Fruit fly (Drosophila melanogaster) whole organism, prepupa: ENCODE data around the gene CG43813.

Source experiments
- Blimp-1 ChIP-seq: fragments of 200-800 bp; sonication (Bioruptor generic); optimal IDR thresholded peaks from 3 replicates; lab custom pipeline; 2017; ENCODE audit warnings: missing biosample characterization, missing genetic modification characterization, mild to moderate bottlenecking, moderate library complexity, missing genetic modification reagents
- CG11762 ChIP-seq: fragments of 200-800 bp; sonication (Bioruptor generic); optimal IDR thresholded peaks from 3 replicates; lab custom pipeline; 2016; ENCODE audit warnings: missing biosample characterization, missing genetic modification characterization; ENCODE audit not compliant: insufficient read depth
- CG11902 ChIP-seq: fragments of 200-800 bp; sonication (Bioruptor generic); optimal IDR thresholded peaks from 3 replicates; lab custom pipeline; 2016; ENCODE audit warnings: missing biosample characterization, missing genetic modification characterization
- CG15336 ChIP-seq: fragments of 200-800 bp; sonication (Bioruptor generic); IDR thresholded peaks from 2 replicates; pipeline ENCODE4 v1.3.6; 2022; ENCODE audit warnings: missing biosample characterization, missing genetic modification characterization
- CG16779 ChIP-seq: fragments of 200-800 bp; sonication (Bioruptor generic); optimal IDR thresholded peaks from 3 replicates; lab custom pipeline; 2017; ENCODE audit warnings: missing biosample characterization, mild to moderate bottlenecking, missing genetic modification characterization
- CG32006 ChIP-seq: fragments of 200-800 bp; sonication (Bioruptor generic); optimal IDR thresholded peaks from 3 replicates; lab custom pipeline; 2017; ENCODE audit warnings: missing biosample characterization, mild to moderate bottlenecking, missing genetic modification characterization
- CG34406 ChIP-seq: fragments of 200-800 bp; sonication (Bioruptor generic); optimal IDR thresholded peaks from 3 replicates; lab custom pipeline; 2016; ENCODE audit warnings: missing biosample characterization, missing genetic modification characterization
- CG3919 ChIP-seq: fragments of 200-800 bp; sonication (Bioruptor generic); optimal IDR thresholded peaks from 3 replicates; lab custom pipeline; 2016; ENCODE audit warnings: missing biosample characterization, missing genetic modification characterization
- CG6163 ChIP-seq: fragments of 200-800 bp; sonication (Bioruptor generic); IDR thresholded peaks from 3 replicates; pipeline ENCODE4 v1.3.6; 2022; ENCODE audit warnings: missing biosample characterization, missing genetic modification characterization
- CG6854 ChIP-seq: fragments of 200-800 bp; sonication (Bioruptor generic); optimal IDR thresholded peaks from 2 replicates; lab custom pipeline; 2017; ENCODE audit warnings: missing biosample characterization, mild to moderate bottlenecking, missing genetic modification characterization
- CG7368 ChIP-seq: fragments of 200-800 bp; sonication (Bioruptor generic); optimal IDR thresholded peaks from 3 replicates; lab custom pipeline; 2016; ENCODE audit warnings: missing biosample characterization, missing genetic modification characterization
- CG8119 ChIP-seq: fragments of 200-800 bp; sonication (Bioruptor generic); IDR thresholded peaks from 3 replicates; pipeline ENCODE4 v1.3.6; 2022; ENCODE audit warnings: missing biosample characterization, missing genetic modification characterization
- CG8319 ChIP-seq: fragments of 200-800 bp; sonication (Bioruptor generic); optimal IDR thresholded peaks from 3 replicates; lab custom pipeline; 2016; ENCODE audit warnings: missing biosample characterization, missing genetic modification characterization
- CG9139 ChIP-seq: fragments of 200-800 bp; sonication (Bioruptor generic); optimal IDR thresholded peaks from 3 replicates; lab custom pipeline; 2017; ENCODE audit warnings: missing biosample characterization, mild to moderate bottlenecking, missing genetic modification characterization
- Eip75B ChIP-seq: fragments of 200-800 bp; sonication (Bioruptor generic); optimal IDR thresholded peaks from 3 replicates; lab custom pipeline; 2016; ENCODE audit warnings: missing biosample characterization, missing genetic modification characterization
- Eip78C ChIP-seq: fragments of 200-800 bp; sonication (Bioruptor generic); peaks from one replicate; lab custom pipeline; 2016; ENCODE audit warnings: missing biosample characterization, missing genetic modification characterization
- Eip93F ChIP-seq: fragments of 200-800 bp; sonication (Bioruptor generic); optimal IDR thresholded peaks from 2 replicates; lab custom pipeline; 2016; ENCODE audit warnings: missing biosample characterization, mild to moderate bottlenecking, missing genetic modification characterization
- Ets21C ChIP-seq: fragments of 200-800 bp; sonication (Bioruptor generic); optimal IDR thresholded peaks from 3 replicates; lab custom pipeline; 2016; ENCODE audit warnings: missing biosample characterization, missing genetic modification characterization
- Gug ChIP-seq: fragments of 200-800 bp; sonication (Bioruptor generic); IDR thresholded peaks from 2 replicates; pipeline ENCODE4 v1.3.6; 2022; ENCODE audit warnings: missing biosample characterization, missing genetic modification characterization
- Hr38 ChIP-seq: sonication (Bioruptor generic); optimal IDR thresholded peaks from 2 replicates; lab custom pipeline; 2016; ENCODE audit warnings: missing biosample characterization, missing genetic modification characterization
- Hr39 ChIP-seq: fragments of 200-800 bp; sonication (Bioruptor generic); optimal IDR thresholded peaks from 2 replicates; lab custom pipeline; 2016; ENCODE audit warnings: missing biosample characterization, missing genetic modification characterization
- Hr4 ChIP-seq: fragments of 200-800 bp; sonication (Bioruptor generic); optimal IDR thresholded peaks from 3 replicates; lab custom pipeline; 2016; ENCODE audit warnings: missing biosample characterization, missing genetic modification characterization
- Met ChIP-seq: fragments of 200-800 bp; sonication (Bioruptor generic); optimal IDR thresholded peaks from 3 replicates; lab custom pipeline; 2016; ENCODE audit warnings: missing biosample characterization, missing genetic modification characterization
- Sox102F ChIP-seq: fragments of 200-800 bp; sonication (Bioruptor generic); optimal IDR thresholded peaks from 2 replicates; lab custom pipeline; 2016; ENCODE audit warnings: missing biosample characterization, mild to moderate bottlenecking, missing genetic modification characterization
- achi ChIP-seq: fragments of 200-800 bp; sonication (Bioruptor generic); optimal IDR thresholded peaks from 3 replicates; lab custom pipeline; 2016; ENCODE audit warnings: missing biosample characterization, missing genetic modification characterization
- cyc ChIP-seq: fragments of 200-800 bp; sonication (Bioruptor generic); optimal IDR thresholded peaks from 3 replicates; lab custom pipeline; 2016; ENCODE audit warnings: missing biosample characterization, missing genetic modification characterization
- dac ChIP-seq: fragments of 200-800 bp; sonication (Bioruptor generic); optimal IDR thresholded peaks from 2 replicates; lab custom pipeline; 2017; ENCODE audit warnings: missing biosample characterization, mild to moderate bottlenecking, missing genetic modification characterization
- eg ChIP-seq: fragments of 200-800 bp; sonication (Bioruptor generic); IDR thresholded peaks from 3 replicates; pipeline ENCODE4 v1.3.6; 2022; ENCODE audit warnings: missing biosample characterization, missing genetic modification characterization
- esn ChIP-seq: fragments of 200-800 bp; sonication (Bioruptor generic); optimal IDR thresholded peaks from 2 replicates; lab custom pipeline; 2016; ENCODE audit warnings: missing biosample characterization, mild to moderate bottlenecking, missing genetic modification characterization, moderate library complexity
- fkh ChIP-seq: fragments of 200-800 bp; sonication (Bioruptor generic); optimal IDR thresholded peaks from 3 replicates; lab custom pipeline; 2017; ENCODE audit warnings: missing biosample characterization, mild to moderate bottlenecking, missing genetic modification characterization, moderate library complexity
- spab ChIP-seq: fragments of 200-800 bp; sonication (Bioruptor generic); optimal IDR thresholded peaks from 2 replicates; lab custom pipeline; 2017; ENCODE audit warnings: missing biosample characterization, mild to moderate bottlenecking, missing genetic modification characterization, missing genetic modification reagents
- ss ChIP-seq, 2 experiments: fragments of 200-800 bp; sonication (Bioruptor generic); optimal IDR thresholded peaks; 2 replicates in 1 of 2; 3 replicates in 1 of 2; lab custom pipeline; 2017 to 2018; ENCODE audit warnings: mild to moderate bottlenecking in 2 of 2, missing biosample characterization in 2 of 2, missing genetic modification characterization in 2 of 2, moderate library complexity in 1 of 2
- topi ChIP-seq: fragments of 200-800 bp; sonication (Bioruptor generic); optimal IDR thresholded peaks from 3 replicates; lab custom pipeline; 2016; ENCODE audit warnings: missing biosample characterization, missing genetic modification characterization

CG43813 gene

dm6 chr2L:12343634-12344269 is at the start of gene CG43813, which contains the start of gene bru2:
Gene CG43813, minus strand, starts transcription at chr2L:12344266.
Gene bru2, plus strand, starts transcription at chr2L:12344219.
- TF ChIP-seq Sox102F (GFP tag; lab: Kevin White, UChicago) (no peak), CG11762 (no peak), Hr39 (no peak), CG34406 (GFP tag; lab: Kevin White, UChicago) (no peak), CG7368 (GFP tag; lab: Kevin White, UChicago) (no peak), CG9139 (GFP tag; lab: Kevin White, UChicago) (no peak), eg (no peak), topi (GFP tag; lab: Kevin White, UChicago) (no peak), Eip93F (GFP tag; lab: Kevin White, UChicago) (no peak), Blimp-1 (no peak), CG15336 (no peak), dac (GFP tag; lab: Kevin White, UChicago) (no peak), CG6163 (GFP tag; lab: Robert Waterston, UW) (no peak), esn (GFP tag; lab: Kevin White, UChicago) (no peak)

- TF ChIP-seq Eip78C (GFP tag; lab: Kevin White, UChicago) (peak; percentile 72), Hr4 (GFP tag; lab: Kevin White, UChicago) (no peak), Gug (no peak), CG11902 (GFP tag; lab: Kevin White, UChicago) (no peak), CG6854 (GFP tag; lab: Kevin White, UChicago) (no peak), CG9139 (GFP tag; lab: Kevin White, UChicago) (peak; percentile 1)
- TF ChIP-seq, all 60 proteins: peak for 2
These were observed 48.3 kb upstream of the CG43813 start for dm6 chr2L:12392406-12392805.

- TF ChIP-seq CG32006 (GFP tag; lab: Kevin White, UChicago) (no peak), cyc (GFP tag; lab: Kevin White, UChicago) (no peak), CG8119 (GFP tag; lab: Robert Waterston, UW) (no peak), spab (GFP tag; lab: Kevin White, UChicago) (no peak), Gug (no peak), Eip78C (GFP tag; lab: Kevin White, UChicago) (no peak), CG16779 (no peak), Eip75B (GFP tag; lab: Kevin White, UChicago) (no peak), CG3919 (GFP tag; lab: Kevin White, UChicago) (no peak), ss (GFP tag; optimal IDR thresholded peaks at IDR 0.05; lab: Kevin White, UChicago) (no peak), Met (GFP tag; lab: Kevin White, UChicago) (no peak), CG11762 (no peak), achi (GFP tag; lab: Kevin White, UChicago) (no peak), CG7368 (GFP tag; lab: Kevin White, UChicago) (no peak), Hr38 (GFP tag; lab: Kevin White, UChicago) (no peak), fkh (no peak)
These were observed 30.5 kb upstream of the CG43813 start for dm6 chr2L:12374546-12375081.

- no peak for TF ChIP-seq dac (GFP tag; lab: Kevin White, UChicago)
- no peak for TF ChIP-seq Ets21C (GFP tag; lab: Kevin White, UChicago)
- no peak for TF ChIP-seq CG34406 (GFP tag; lab: Kevin White, UChicago)
- TF ChIP-seq CG6854 (GFP tag; lab: Kevin White, UChicago) = no peak
- no peak for TF ChIP-seq CG11762
- no peak for TF ChIP-seq CG8319
- no peak for TF ChIP-seq Hr38 (GFP tag; lab: Kevin White, UChicago)
These were observed 29.5 kb upstream of the CG43813 start for dm6 chr2L:12373559-12373958.
